Fruit fly (Drosophila melanogaster) whole organism, embryonic: ENCODE data around the gene QIL1.

Experiments
- Ada2b ChIP-seq: fragments of 200-800 bp; sonication (Bioruptor generic); IDR thresholded peaks from 2 replicates; pipeline ENCODE4 v1.3.6; 2022; ENCODE audit warnings: missing biosample characterization, missing genetic modification characterization
- Atf-2 ChIP-seq: fragments of 200-800 bp; sonication (Bioruptor generic); optimal IDR thresholded peaks from 2 replicates; lab custom pipeline; 2016; ENCODE audit warnings: missing biosample characterization, missing genetic modification characterization
- Atf3 ChIP-seq: fragments of 200-800 bp; sonication (Bioruptor generic); optimal IDR thresholded peaks from 3 replicates; lab custom pipeline; 2016; ENCODE audit warnings: missing biosample characterization, missing genetic modification characterization
- CG11247 ChIP-seq: fragments of 200-800 bp; sonication (Bioruptor generic); IDR thresholded peaks from 2 replicates; pipeline ENCODE4 v1.3.6; 2022; ENCODE audit warnings: missing biosample characterization, missing genetic modification characterization
- CG12071 ChIP-seq: fragments of 200-800 bp; sonication (Bioruptor generic); optimal IDR thresholded peaks from 3 replicates; lab custom pipeline; 2018; ENCODE audit warnings: missing biosample characterization, mild to moderate bottlenecking, missing genetic modification characterization
- CG1233 ChIP-seq: fragments of 200-800 bp; sonication (Bioruptor generic); optimal IDR thresholded peaks from 4 replicates; lab custom pipeline; 2018; ENCODE audit warnings: missing biosample characterization, mild to moderate bottlenecking, missing genetic modification characterization
- CG17385 ChIP-seq: fragments of 200-800 bp; sonication (Bioruptor generic); optimal IDR thresholded peaks from 3 replicates; lab custom pipeline; 2018; ENCODE audit warnings: missing biosample characterization, mild to moderate bottlenecking, missing genetic modification characterization
- CG17568 ChIP-seq: fragments of 200-800 bp; sonication (Bioruptor generic); optimal IDR thresholded peaks from 2 replicates; lab custom pipeline; 2018; ENCODE audit warnings: missing biosample characterization, mild to moderate bottlenecking, missing genetic modification characterization, moderate library complexity
- CG2120 ChIP-seq: fragments of 200-800 bp; sonication (Bioruptor generic); optimal IDR thresholded peaks from 3 replicates; lab custom pipeline; 2016; ENCODE audit warnings: missing biosample characterization, missing genetic modification characterization
- CG31441 ChIP-seq: fragments of 200-800 bp; sonication (Bioruptor generic); IDR thresholded peaks from 2 replicates; pipeline ENCODE4 v1.3.6; 2022; ENCODE audit warnings: missing biosample characterization, missing genetic modification characterization
- CG34376 ChIP-seq: fragments of 200-800 bp; sonication (Bioruptor generic); optimal IDR thresholded peaks from 2 replicates; lab custom pipeline; 2018; ENCODE audit warnings: missing biosample characterization, mild to moderate bottlenecking, missing genetic modification characterization
- CG4404 ChIP-seq: fragments of 200-800 bp; sonication (Bioruptor generic); IDR thresholded peaks from 2 replicates; pipeline ENCODE4 v1.3.6; 2022; ENCODE audit warnings: missing biosample characterization, missing genetic modification characterization
- CG4617 ChIP-seq: fragments of 200-800 bp; sonication (Bioruptor generic); optimal IDR thresholded peaks from 3 replicates; lab custom pipeline; 2016; ENCODE audit warnings: missing biosample characterization, missing genetic modification characterization, borderline replicate concordance
- CG7839 ChIP-seq: fragments of 200-800 bp; sonication (Bioruptor generic); optimal IDR thresholded peaks from 3 replicates; lab custom pipeline; 2018; ENCODE audit warnings: missing biosample characterization, mild to moderate bottlenecking, missing genetic modification characterization, moderate library complexity
- CG7987 ChIP-seq: fragments of 200-800 bp; sonication (Bioruptor generic); optimal IDR thresholded peaks from 2 replicates; lab custom pipeline; 2018; ENCODE audit warnings: missing biosample characterization, mild to moderate bottlenecking, missing genetic modification characterization, moderate library complexity
- CkIIα-i1 ChIP-seq: fragments of 200-800 bp; sonication (Bioruptor generic); IDR thresholded peaks from 2 replicates; pipeline ENCODE4 v1.3.6; 2022; ENCODE audit warnings: missing biosample characterization, missing genetic modification characterization
- Doc2 ChIP-seq: fragments of 200-800 bp; sonication (Bioruptor generic); IDR thresholded peaks from 2 replicates; pipeline ENCODE4 v1.3.6; 2022; ENCODE audit warnings: missing biosample characterization, missing genetic modification characterization
- Fer3 ChIP-seq: fragments of 200-800 bp; sonication (Bioruptor generic); optimal IDR thresholded peaks from 2 replicates; lab custom pipeline; 2018; ENCODE audit warnings: missing biosample characterization, mild to moderate bottlenecking, missing genetic modification characterization, moderate library complexity
- Gsc ChIP-seq: fragments of 200-800 bp; sonication (Bioruptor generic); IDR thresholded peaks from 2 replicates; pipeline ENCODE4 v1.3.6; 2022; ENCODE audit warnings: missing biosample characterization, missing genetic modification characterization
- Hand ChIP-seq: fragments of 200-800 bp; sonication (Bioruptor generic); optimal IDR thresholded peaks from 2 replicates; lab custom pipeline; 2017; ENCODE audit warnings: mild to moderate bottlenecking, missing biosample characterization, missing genetic modification reagents, missing genetic modification characterization
- Jarid2 ChIP-seq: fragments of 200-800 bp; sonication (Bioruptor generic); optimal IDR thresholded peaks from 3 replicates; lab custom pipeline; 2017; ENCODE audit warnings: mild to moderate bottlenecking, missing biosample characterization, missing genetic modification reagents, missing genetic modification characterization
- Oaz ChIP-seq: fragments of 200-800 bp; sonication (Bioruptor generic); IDR thresholded peaks from 2 replicates; pipeline ENCODE4 v1.3.6; 2022; ENCODE audit warnings: missing biosample characterization, missing genetic modification characterization
- Rfx ChIP-seq: fragments of 200-800 bp; sonication (Bioruptor generic); IDR thresholded peaks from 2 replicates; pipeline ENCODE4 v1.3.6; 2022; ENCODE audit warnings: missing biosample characterization, missing genetic modification characterization
- Side ChIP-seq: fragments of 200-800 bp; sonication (Bioruptor generic); optimal IDR thresholded peaks from 2 replicates; lab custom pipeline; 2016; ENCODE audit warnings: missing biosample characterization, missing genetic modification characterization
- Sry-δ ChIP-seq: fragments of 200-800 bp; sonication (Bioruptor generic); optimal IDR thresholded peaks from 2 replicates; lab custom pipeline; 2016; ENCODE audit warnings: missing biosample characterization, missing genetic modification characterization
- Vsx1 ChIP-seq: fragments of 200-800 bp; sonication (Bioruptor generic); optimal IDR thresholded peaks from 2 replicates; lab custom pipeline; 2017; ENCODE audit warnings: missing biosample characterization, mild to moderate bottlenecking, missing genetic modification characterization, missing genetic modification reagents
- ac ChIP-seq: fragments of 200-800 bp; sonication (Bioruptor generic); optimal IDR thresholded peaks from 3 replicates; lab custom pipeline; 2017; ENCODE audit warnings: missing biosample characterization, mild to moderate bottlenecking, missing genetic modification characterization
- bab2 ChIP-seq: fragments of 200-800 bp; sonication (Bioruptor generic); optimal IDR thresholded peaks from 2 replicates; lab custom pipeline; 2016; ENCODE audit warnings: missing biosample characterization, missing genetic modification characterization
- cato ChIP-seq: fragments of 200-800 bp; sonication (Bioruptor generic); optimal IDR thresholded peaks from 2 replicates; lab custom pipeline; 2016; ENCODE audit warnings: missing biosample characterization, missing genetic modification characterization, borderline replicate concordance
- chinmo ChIP-seq: fragments of 200-800 bp; sonication (Bioruptor generic); IDR thresholded peaks from 4 replicates; pipeline ENCODE4 v1.3.6; 2022; ENCODE audit warnings: missing biosample characterization, missing genetic modification characterization; ENCODE audit not compliant: partially characterized antibody
- croc ChIP-seq: fragments of 200-800 bp; sonication (Bioruptor generic); conservative IDR thresholded peaks from 3 replicates; pipeline ENCODE4 v1.3.6; 2022; ENCODE audit warnings: missing biosample characterization, missing genetic modification characterization
- crol ChIP-seq: fragments of 200-800 bp; sonication (Bioruptor generic); IDR thresholded peaks from 2 replicates; pipeline ENCODE4 v1.3.6; 2022; ENCODE audit warnings: missing biosample characterization, missing genetic modification characterization
- dan ChIP-seq: fragments of 200-800 bp; sonication (Bioruptor generic); IDR thresholded peaks from 2 replicates; pipeline ENCODE4 v1.3.6; 2022; ENCODE audit warnings: missing biosample characterization, missing genetic modification characterization
- en ChIP-seq: fragments of 200-800 bp; sonication (Bioruptor generic); optimal IDR thresholded peaks from 2 replicates; lab custom pipeline; 2016; ENCODE audit warnings: missing biosample characterization, missing genetic modification characterization
- fu2 ChIP-seq: fragments of 200-800 bp; sonication (Bioruptor generic); optimal IDR thresholded peaks from 2 replicates; lab custom pipeline; 2016; ENCODE audit warnings: missing biosample characterization, missing genetic modification characterization
- grau ChIP-seq: fragments of 200-800 bp; optimal IDR thresholded peaks from 3 replicates; lab custom pipeline; 2019; ENCODE audit warnings: missing biosample characterization, mild to moderate bottlenecking, missing genetic modification characterization, moderate library complexity
- gro ChIP-seq: fragments of 200-800 bp; sonication (Bioruptor generic); optimal IDR thresholded peaks from 2 replicates; lab custom pipeline; 2016; ENCODE audit warnings: missing biosample characterization, missing genetic modification characterization
- gsb ChIP-seq: fragments of 200-800 bp; sonication (Bioruptor generic); IDR thresholded peaks from 2 replicates; pipeline ENCODE4 v1.3.6; 2022; ENCODE audit warnings: missing biosample characterization, missing genetic modification characterization
- ken ChIP-seq: fragments of 200-800 bp; sonication (Bioruptor generic); IDR thresholded peaks from 3 replicates; pipeline ENCODE4 v1.3.6; 2022; ENCODE audit warnings: missing biosample characterization, missing genetic modification characterization
- kni ChIP-seq: fragments of 200-800 bp; sonication (Bioruptor generic); optimal IDR thresholded peaks from 3 replicates; lab custom pipeline; 2017; ENCODE audit warnings: mild to moderate bottlenecking, missing biosample characterization, missing genetic modification reagents, missing genetic modification characterization
- lbe ChIP-seq: fragments of 200-800 bp; sonication (Bioruptor generic); optimal IDR thresholded peaks from 2 replicates; lab custom pipeline; 2016; ENCODE audit warnings: missing biosample characterization, mild to moderate bottlenecking, missing genetic modification characterization
- lilli ChIP-seq: fragments of 200-800 bp; sonication (Bioruptor generic); optimal IDR thresholded peaks from 3 replicates; lab custom pipeline; 2016; ENCODE audit warnings: missing biosample characterization, missing genetic modification characterization
- mirr ChIP-seq: fragments of 200-800 bp; sonication (Bioruptor generic); optimal IDR thresholded peaks from 3 replicates; lab custom pipeline; 2018; ENCODE audit warnings: missing biosample characterization, mild to moderate bottlenecking, missing genetic modification characterization
- phol ChIP-seq: fragments of 200-800 bp; sonication (Bioruptor generic); optimal IDR thresholded peaks from 3 replicates; lab custom pipeline; 2018; ENCODE audit warnings: missing biosample characterization, mild to moderate bottlenecking, missing genetic modification characterization, moderate library complexity
- sc ChIP-seq, 3 experiments: fragments of >200 bp in 2 of 3; fragments of 200-800 bp in 1 of 3; sonication (Bioruptor generic) in 1 of 3; optimal IDR thresholded peaks; 2 replicates in 2 of 3; 3 replicates in 1 of 3; lab custom pipeline; 2017; ENCODE audit warnings: mild to moderate bottlenecking in 1 of 3, missing biosample characterization in 1 of 3, missing genetic modification characterization in 1 of 3, missing genetic modification reagents in 1 of 3
- shn ChIP-seq: fragments of 200-800 bp; sonication (Bioruptor generic); optimal IDR thresholded peaks from 3 replicates; lab custom pipeline; 2016; ENCODE audit warnings: missing biosample characterization, missing genetic modification characterization
- unc-4 ChIP-seq: fragments of 200-800 bp; sonication (Bioruptor generic); IDR thresholded peaks from 2 replicates; pipeline ENCODE4 v1.3.6; 2022; ENCODE audit warnings: missing biosample characterization, missing genetic modification characterization; ENCODE audit not compliant: partially characterized antibody
- wor ChIP-seq: fragments of 200-800 bp; sonication (Bioruptor generic); IDR thresholded peaks from 2 replicates; pipeline ENCODE4 v1.3.6; 2022; ENCODE audit warnings: missing biosample characterization, missing genetic modification characterization
- z ChIP-seq: fragments of 200-800 bp; sonication (Bioruptor generic); IDR thresholded peaks from 3 replicates; pipeline ENCODE4 v1.3.6; 2022; ENCODE audit warnings: missing biosample characterization, missing genetic modification characterization
- zen2 ChIP-seq: fragments of 200-800 bp; sonication (Bioruptor generic); IDR thresholded peaks from 3 replicates; pipeline ENCODE4 v1.3.6; 2022; ENCODE audit warnings: missing biosample characterization, missing genetic modification characterization; ENCODE audit not compliant: partially characterized antibody

The QIL1 gene

dm6 chr3L:17438872-17439495 lies 26.8 kb upstream of the QIL1 start, which contains the start of gene CG18265 (continued):
- TF ChIP-seq Atf-2 (GFP tag; lab: Kevin White, UChicago) (no peak), CkIIα-i1 (GFP tag; lab: Robert Waterston, UW) (no peak), CG4617 (no peak), kni (GFP tag; lab: Kevin White, UChicago) (no peak), Oaz (GFP tag; lab: Robert Waterston, UW) (no peak), shn (no peak), Gsc (GFP tag; lab: Robert Waterston, UW) (no peak), CG7839 (no peak), phol (no peak), unc-4 (GFP tag; lab: Robert Waterston, UW) (no peak), mirr (GFP tag; lab: Kevin White, UChicago) (no peak), CG1233 (no peak), fu2 (GFP tag; lab: Kevin White, UChicago) (no peak), Sry-δ (GFP tag; lab: Kevin White, UChicago) (no peak), Atf3 (GFP tag; lab: Kevin White, UChicago) (no peak), en (GFP tag; lab: Kevin White, UChicago) (no peak), z (GFP tag; lab: Robert Waterston, UW) (no peak), ken (no peak), Vsx1 (GFP tag; lab: Kevin White, UChicago) (no peak), Fer3 (tag; lab: Kevin White, UChicago) (no peak), lbe (GFP tag; lab: Kevin White, UChicago) (no peak), sc (optimal IDR thresholded peaks at IDR 0.05; lab: Kevin White, UChicago) (no peak), sc (GFP tag; optimal IDR thresholded peaks at IDR 0.05; lab: Kevin White, UChicago) (no peak), CG12071 (no peak), crol (0 out of 2 replicates have a peak, but pooled peaks have one; percentile 30), CG34376 (GFP tag; lab: Kevin White, UChicago) (no peak), CG7987 (GFP tag; lab: Kevin White, UChicago) (no peak), Jarid2 (GFP tag; lab: Kevin White, UChicago) (peak; percentile 38), CG31441 (GFP tag; lab: Robert Waterston, UW) (no peak), Ada2b (GFP tag; lab: Robert Waterston, UW) (no peak), CG11247 (GFP tag; lab: Robert Waterston, UW) (no peak), dan (GFP tag; lab: Robert Waterston, UW) (no peak), lilli (no peak), wor (GFP tag; lab: Robert Waterston, UW) (no peak), gro (GFP tag; lab: Kevin White, UChicago) (no peak), CG2120 (GFP tag; lab: Kevin White, UChicago) (no peak), Doc2 (no peak), zen2 (GFP tag; lab: Robert Waterston, UW) (0 out of 3 replicates have a peak, but pooled peaks have one; percentile 22), grau (tag; lab: Kevin White, UChicago) (no peak), cato (GFP tag; lab: Kevin White, UChicago) (no peak), Rfx (GFP tag; lab: Robert Waterston, UW) (no peak), Hand (GFP tag; lab: Kevin White, UChicago) (no peak), bab2 (GFP tag; lab: Kevin White, UChicago) (no peak), CG17385 (GFP tag; lab: Kevin White, UChicago) (no peak), CG4404 (GFP tag; lab: Robert Waterston, UW) (no peak), gsb (no peak), ac (GFP tag; lab: Kevin White, UChicago) (no peak), croc (GFP tag; lab: Robert Waterston, UW) (no peak), CG17568 (GFP tag; lab: Kevin White, UChicago) (no peak), chinmo (GFP tag; lab: Robert Waterston, UW) (0 out of 4 replicates have a peak, but pooled peaks have one; percentile 35), Side (GFP tag; lab: Kevin White, UChicago) (no peak)
